Fruit fly (Drosophila melanogaster) whole organism, larva: ENCODE data around the gene sna.

ENCODE experiments used
- noc ChIP-seq: fragments of 200-800 bp; sonication (Bioruptor generic); optimal IDR thresholded peaks from 3 replicates; lab custom pipeline; 2019; ENCODE audit warnings: missing biosample characterization, mild to moderate bottlenecking, missing genetic modification characterization, moderate library complexity

Gene sna

DNA sequence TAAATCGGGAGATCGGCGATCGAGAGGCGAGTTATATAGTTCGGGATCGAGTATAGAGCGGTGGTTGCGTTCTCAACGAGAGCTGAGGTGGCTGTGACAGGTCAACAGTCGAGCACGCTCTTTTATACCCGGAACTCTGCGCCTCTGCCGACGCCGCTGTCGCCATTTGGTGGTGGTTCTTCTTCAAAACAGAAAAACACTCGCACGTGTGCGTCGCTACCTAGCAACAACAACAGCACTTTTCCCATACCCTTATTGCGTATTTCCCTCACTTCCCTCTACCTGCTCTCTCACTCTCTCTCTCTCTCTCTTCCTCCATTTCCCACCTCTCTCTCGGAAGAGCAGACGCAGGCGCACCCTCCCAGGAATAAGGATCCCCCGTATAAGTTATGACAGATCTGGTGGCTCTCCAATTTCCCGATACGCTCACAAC, at the start of gene sna:
Gene sna (minus strand): TSS at position 102 of the 433 bp plus-strand sequence.
- TF ChIP-seq noc (tag; lab: Kevin White, UChicago): no peak

DNA sequence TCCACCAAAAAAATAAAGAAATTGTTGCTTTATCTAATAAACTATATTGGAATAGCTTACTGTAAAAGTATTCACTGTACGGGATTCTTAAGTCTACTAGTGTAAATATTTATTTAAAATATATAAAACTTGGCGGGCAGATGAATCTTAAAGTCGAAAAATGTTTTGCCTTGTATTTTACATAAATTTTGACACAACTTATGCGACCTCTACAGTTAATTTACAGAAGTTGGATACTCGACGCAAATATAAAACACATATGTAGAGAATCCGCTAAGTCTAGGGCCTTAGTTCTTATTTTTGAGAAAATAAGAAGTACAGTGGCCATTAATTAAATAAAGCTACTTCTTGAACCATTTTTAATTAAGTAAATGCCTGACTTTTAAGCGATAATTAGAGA, 26.5 kb upstream of the sna start:
- TF ChIP-seq noc (tag; lab: Kevin White, UChicago): no peak

DNA sequence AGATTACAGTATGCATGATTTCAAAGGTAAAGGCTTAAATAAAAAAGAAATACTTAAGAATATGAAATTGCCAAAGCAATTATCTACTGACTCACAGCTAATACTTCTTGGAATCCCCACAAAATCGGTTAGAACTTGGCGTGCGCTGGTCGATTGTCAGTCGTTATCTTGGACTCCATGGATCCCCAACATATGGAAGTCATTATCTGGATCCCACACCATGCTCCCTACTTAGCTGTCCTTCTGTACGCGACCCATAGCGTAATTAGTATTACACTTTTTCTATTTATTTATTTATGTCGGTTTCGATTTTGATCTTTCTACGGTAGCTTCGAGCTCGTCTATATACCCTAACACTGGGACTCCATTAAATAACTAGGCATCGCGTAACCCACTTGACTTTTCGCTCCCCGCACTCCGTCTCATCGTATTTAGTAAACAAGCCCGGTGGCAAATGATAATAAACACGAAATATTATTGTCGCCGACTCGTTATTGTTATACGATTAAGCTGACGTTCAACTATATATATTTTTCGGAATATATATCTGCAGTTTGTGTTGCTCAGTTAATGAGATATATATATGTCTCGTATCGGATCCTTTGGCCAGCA, 23.0 kb upstream of the sna start:
- TF ChIP-seq noc (tag; lab: Kevin White, UChicago): no peak

DNA sequence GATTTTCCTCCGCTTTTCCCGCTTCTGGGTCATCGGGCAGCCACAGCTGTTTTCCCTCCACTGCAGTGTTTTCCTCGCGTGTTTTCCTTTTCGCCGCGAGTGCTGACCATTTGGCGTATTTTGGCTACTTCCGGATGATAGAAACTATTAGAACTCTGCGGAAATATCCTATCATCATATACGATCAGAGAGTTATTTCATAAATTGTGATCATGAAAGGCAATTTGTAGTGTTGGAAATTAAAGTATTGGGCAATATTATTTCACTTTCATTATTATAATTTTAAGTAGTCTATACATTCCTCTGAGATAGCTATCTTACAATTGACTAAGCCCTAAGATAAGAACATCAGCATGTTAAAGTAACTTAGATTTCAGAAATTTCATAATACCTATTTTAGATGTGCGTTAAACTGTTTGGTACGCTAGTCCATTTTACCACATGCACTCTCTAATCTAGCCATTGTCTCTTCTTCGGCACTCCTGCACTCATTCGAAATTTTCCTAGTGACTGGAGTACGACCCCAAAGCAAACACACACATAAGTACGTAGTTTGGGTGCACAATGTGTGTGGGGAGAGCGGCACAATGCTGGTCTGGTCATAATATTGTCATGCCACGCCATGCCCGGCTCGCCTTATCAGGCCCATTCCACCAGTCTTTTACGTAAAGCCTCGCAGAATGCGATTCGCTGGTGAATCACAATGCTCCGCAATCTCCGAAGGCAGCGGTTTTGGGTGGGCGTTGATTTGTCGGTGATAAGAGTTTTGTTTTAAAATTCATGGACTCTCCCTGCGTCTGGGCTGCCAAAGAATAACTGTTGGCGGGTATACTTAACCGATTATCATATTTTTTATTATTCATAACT, 21.9 kb upstream of the sna start:
- peak; percentile 32 for TF ChIP-seq noc (tag; lab: Kevin White, UChicago)

DNA sequence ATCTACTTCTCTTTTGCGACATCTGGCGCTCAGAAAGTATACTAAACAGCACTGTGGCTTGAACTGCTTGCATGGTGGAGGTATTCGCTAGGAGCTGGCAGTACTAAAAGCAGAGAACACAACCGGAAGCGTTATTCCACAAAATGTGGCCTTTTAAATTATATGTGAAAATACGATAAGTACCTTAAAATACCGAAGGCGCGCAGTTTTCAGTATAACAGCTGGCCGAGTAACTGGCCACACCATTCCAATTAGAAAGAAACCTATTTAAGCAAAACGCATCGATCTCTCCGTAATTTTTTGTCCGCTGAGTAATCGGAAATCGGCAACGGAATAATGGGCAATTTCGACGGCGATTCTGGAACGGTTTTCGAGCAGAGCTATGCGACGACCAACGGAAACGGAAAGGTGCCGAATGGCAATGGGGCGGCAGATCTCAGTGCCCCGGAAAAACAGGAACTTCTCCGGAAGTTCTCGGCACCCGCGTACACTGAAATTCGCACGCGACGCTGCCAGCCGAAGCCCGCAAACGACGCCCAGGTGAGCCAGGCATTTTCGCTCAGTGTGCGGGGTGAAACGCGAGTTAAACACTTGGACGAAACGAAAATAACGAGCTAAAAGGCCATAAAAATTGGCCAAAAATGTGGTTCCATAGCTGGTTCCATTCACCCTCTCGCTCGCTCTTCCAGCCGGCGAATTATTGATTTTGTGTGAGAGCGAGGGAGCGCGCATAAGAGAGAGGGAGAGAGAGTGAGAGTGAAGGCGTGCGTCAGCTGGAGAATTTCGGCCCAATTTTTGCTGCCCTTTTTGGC, 21.0 kb upstream of the sna start, which contains the start of gene lace:
Gene lace (plus strand): TSS at position 243 of the 812 bp plus-strand sequence.
- TF ChIP-seq noc (tag; lab: Kevin White, UChicago): no peak

DNA sequence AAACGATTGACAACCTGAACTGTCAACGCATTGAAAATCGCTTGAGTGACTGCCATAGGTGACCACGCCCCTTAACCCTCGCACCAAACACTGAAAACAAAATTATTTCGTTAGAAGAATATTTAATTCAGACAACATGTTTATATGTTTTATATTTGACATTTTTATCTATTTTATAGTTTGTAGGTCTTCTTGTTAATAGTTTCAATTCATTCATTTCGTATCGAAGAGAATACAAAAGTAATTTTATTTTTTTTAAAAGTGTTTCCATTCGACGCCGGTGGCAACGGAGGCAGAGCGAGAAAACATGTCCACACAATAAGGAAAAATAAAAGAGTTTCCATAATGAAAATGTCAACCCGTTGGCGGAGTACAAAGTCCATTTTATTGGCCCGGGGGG, 18.2 kb upstream of the sna start:
- TF ChIP-seq noc (tag; lab: Kevin White, UChicago): no peak

DNA sequence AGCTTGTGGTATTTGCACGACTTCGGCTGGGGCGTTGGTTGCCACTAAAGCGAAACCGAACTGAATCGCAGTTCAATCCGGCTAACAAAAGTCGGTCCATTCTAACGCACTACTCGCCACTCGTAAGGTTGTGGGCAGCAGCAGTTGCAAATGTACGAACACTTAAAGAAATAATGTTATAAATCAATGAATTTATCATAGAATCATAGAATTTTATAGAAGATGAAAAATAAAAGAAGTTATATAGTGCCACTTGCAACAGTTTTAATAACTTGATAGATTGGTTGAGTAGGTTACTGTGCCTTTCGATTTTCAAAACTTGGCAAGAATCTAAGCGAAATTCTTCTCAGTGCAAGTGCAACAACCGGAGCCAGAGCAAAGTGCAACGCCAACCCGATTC, 15.6 kb upstream of the sna start:
- no peak for TF ChIP-seq noc (tag; lab: Kevin White, UChicago)

DNA sequence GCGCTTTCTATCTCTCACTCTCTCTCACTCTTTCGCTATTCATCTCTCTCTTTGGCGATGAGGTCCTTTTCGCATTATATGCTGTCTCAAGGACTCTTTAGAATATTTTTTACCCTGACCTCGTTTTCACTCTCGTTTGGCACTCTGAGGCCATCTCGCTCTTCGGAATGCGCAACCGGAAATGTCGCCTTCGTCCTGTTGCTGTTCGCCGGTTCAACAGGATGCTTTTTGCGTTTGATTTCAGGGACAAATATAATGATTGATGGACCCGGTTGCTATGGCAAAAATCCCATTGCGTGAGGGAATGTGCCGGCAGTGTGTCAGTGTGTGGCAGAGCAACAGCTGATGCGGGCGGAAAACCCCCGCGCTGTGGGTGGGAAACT, 14.1 kb upstream of the sna start:
- TF ChIP-seq noc (tag; lab: Kevin White, UChicago): no peak

DNA sequence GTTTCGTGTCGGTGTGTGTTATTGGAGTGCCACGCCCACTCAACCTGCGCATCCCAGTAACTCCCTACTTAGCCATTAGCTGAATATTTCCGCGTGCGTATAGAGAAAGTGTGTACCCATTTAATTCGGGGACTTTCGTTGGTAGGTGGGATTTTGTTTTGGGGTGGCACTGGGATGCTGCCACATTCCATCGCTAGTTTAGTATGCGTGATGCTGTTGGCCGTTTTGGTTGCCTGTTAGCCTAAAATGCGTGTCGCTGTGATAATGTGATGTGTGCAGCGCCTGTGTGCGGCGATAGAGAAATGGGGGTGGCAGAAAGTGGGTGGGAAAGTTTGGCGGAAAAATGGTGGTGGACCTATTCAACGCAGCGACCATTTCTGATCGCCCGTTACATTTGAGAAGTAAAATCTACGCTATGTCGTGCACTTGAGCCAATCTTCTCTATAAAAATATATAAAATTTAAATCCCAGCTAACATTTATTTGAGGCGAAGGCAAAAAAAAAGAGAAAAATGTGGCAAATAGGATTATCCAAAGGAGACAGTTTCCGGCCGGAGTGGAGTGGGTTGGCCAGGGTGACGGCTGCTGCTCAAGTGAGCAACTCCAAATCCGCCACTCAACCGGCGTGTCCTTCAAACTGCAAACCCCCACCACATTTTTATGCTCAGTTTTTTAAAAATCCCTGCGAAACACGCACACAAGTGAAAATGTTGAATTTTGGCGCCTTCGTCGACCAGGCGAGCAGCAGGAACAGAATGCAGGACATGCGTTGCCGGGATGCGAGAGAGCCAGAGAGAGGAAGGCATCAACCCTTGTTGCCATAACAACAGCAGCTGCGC, 13.5 kb upstream of the sna start:
- TF ChIP-seq noc (tag; lab: Kevin White, UChicago): no peak

DNA sequence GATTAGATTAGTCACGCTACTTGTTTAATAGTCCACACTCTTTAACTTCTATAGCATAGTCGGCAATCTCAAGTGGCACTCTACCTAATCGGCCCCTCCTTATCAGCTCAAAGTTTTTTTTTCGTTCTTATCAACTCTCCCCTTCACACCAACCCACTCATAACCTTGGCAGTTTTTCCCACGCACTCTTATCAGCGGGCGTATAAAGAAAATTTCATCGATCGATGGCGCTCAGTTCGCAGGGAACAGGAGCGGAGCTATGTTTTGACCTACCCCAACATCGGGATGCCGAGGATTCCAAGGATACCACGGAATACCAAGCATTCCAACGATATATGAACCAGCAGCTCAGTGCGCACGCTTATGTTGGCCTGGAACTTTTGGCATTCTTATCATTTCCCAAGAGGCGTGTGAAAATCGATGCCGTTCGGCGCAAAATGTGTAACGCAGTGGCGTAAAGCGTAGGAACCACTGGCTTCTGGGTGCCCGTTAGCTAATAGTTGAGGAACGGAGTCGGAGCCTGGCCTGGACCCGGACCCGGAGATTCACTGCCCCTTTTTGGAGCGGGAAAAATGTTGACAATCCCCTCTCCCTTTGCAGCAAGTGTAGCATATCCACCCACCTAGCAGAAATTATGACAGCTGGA, 12.3 kb upstream of the sna start:
- peak; percentile 8 for TF ChIP-seq noc (tag; lab: Kevin White, UChicago)

DNA sequence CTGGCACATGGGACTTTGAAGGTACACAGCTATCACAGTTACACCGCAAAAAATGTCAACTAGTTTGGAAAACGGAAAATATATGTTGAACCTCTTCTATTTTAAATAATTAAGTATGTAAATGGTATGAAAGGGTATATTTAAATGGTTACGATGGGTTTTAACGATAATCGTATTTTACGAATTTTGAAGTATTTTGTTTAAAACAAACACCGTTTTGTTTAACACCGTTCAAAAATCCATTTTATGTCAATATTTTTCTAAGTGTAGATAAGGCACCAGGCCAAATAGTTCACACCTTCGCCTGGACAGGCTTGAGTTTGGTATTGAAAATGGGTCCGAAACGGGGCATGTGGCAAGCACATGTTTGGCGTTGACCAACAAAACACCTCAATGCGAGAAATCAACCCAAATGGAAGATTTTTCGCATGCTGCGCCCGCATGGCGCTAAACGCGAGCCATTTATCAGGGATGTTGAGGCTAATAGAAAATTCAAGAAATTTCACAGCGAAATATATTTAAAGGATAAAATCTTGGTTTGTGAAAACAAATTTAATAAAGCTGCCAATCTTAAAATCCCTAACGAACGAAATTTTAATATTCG, 8.6 kb upstream of the sna start:
- TF ChIP-seq noc (tag; lab: Kevin White, UChicago): no peak

DNA sequence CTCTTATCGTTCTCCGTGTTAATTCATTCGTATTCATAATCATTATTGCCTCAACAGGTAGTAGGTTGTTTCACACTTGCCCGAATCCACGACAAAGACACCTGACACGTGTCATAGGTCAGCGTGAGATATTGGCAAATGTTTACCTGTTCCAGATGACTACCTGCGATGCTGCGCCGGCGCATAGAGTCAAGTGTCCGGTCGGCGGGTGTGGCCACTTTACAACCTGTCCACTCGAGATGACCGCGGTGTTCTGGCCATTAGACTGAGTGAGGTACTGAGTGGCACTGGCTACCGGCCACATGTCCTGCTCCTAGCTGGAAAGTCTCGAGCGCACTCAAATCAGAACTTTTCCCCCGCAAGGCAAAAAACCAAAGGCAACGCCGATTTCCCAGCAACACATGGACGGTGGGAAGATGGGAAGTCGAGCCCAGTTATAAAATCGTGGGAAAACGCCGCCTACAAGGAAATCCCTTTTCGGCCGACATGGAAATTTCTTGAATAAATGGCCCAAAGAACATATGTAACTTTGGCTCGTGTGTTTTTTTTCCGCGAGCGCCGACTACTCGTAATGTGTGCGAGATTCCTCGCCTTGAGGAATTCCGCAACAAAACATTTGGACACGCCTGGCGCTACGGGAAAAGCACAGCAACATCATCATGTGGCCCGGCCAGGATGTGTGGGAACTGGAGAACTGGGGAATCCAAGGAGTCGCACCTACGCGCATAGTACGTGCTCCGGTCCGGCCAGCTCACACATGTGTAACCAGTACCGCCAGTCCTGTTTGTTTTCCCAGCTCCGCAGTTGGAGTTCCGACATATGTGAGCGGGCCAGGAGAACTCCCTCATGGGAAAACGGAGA, 7.8 kb upstream of the sna start:
- no peak for TF ChIP-seq noc (tag; lab: Kevin White, UChicago)

DNA sequence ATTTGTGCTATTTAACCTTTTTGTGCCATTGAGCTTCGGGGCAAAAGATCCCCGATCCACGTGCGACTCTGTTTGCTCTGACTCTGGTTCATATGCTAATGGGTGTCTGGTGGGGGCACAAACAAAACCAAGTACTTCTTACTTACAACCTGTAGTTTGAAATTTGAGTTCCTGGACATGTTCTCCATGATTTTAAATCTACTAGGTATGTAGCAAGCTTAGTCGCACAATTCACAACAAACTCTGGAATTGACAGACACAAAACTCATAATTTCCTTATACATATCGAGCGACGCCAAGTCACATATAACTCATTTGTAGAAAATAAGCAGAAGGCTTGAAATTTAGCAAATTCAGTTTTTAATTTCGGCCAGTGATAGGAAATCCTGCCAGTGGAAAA, 6.4 kb upstream of the sna start, which contains the start of gene Tim17b2:
Gene Tim17b2 (plus strand): TSS at position 301 of the 400 bp plus-strand sequence.
- TF ChIP-seq noc (tag; lab: Kevin White, UChicago): no peak
